Worm (Caenorhabditis elegans): ENCODE results near the gene K08D9.6.

DNA sequence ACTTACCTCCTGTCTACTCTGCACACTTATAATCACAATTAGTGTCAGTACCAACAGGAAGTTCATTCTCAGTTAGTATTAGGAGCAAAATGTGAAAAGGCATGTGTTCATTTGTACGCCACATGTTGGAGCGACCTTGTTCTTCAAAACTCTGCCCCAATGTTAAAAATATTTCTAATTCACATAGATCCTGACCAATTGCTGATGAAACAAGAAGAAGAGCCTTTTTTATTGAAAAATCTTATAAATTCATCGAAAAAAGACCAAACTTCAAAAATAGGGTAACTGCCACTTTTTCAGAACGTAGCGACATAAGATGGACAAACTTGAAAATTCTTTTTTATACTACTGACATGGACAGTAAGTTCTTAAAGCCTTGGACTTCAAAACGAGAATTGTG is 31.4 kb upstream of the K08D9.6 start, which contains the start of gene T28A11.17:
- TF ChIP-seq D1046.2 (GFP tag; IDR thresholded peaks at IDR 0.05) (no peak), unc-62 (GFP tag; optimal IDR thresholded peaks at IDR 0.05 in 1 of 2) (no peak), unc-62 (tag; optimal IDR thresholded peaks at IDR 0.05) (no peak), daf-8 (GFP tag; IDR thresholded peaks at IDR 0.05) (no peak), aly-2 (tag; optimal IDR thresholded peaks at IDR 0.05) (no peak), duxl-1 (tag; optimal IDR thresholded peaks at IDR 0.05; ENCODE audit: poor library complexity) (no peak)
